Fruit fly (Drosophila melanogaster) Kc167 (cell line): Measurements from ENCODE around the gene CG45002.
A peak's percentile ranks its signal among the peaks of the same experiment; 100 is the strongest.

ENCODE experiments used
- Myc ChIP-seq: fragments of >200 bp; optimal IDR thresholded peaks from 2 replicates; lab custom pipeline; 2017; ENCODE audit warnings: missing external identifiers
- Sin3A ChIP-seq: fragments of >200 bp; optimal IDR thresholded peaks from 2 replicates; lab custom pipeline; 2018; ENCODE audit warnings: missing external identifiers
- h ChIP-seq: fragments of >200 bp; optimal IDR thresholded peaks from 3 replicates; lab custom pipeline; 2018; ENCODE audit warnings: missing external identifiers
- insv ChIP-seq: fragments of >200 bp; optimal IDR thresholded peaks from 3 replicates; lab custom pipeline; 2018; ENCODE audit warnings: missing external identifiers
- psq ChIP-seq: fragments of >200 bp; optimal IDR thresholded peaks from 2 replicates; lab custom pipeline; 2017; ENCODE audit warnings: missing external identifiers
- ttk ChIP-seq: sonication (Bioruptor generic); optimal IDR thresholded peaks from 2 replicates; lab custom pipeline; 2017; ENCODE audit warnings: missing external identifiers

dm6 chrX:16967415-16967814 is 99.1 kb downstream of the CG45002 start:
- TF ChIP-seq psq (lab: Kevin White, UChicago) (no peak), insv (no peak), h (lab: Kevin White, UChicago) (peak; percentile 85), ttk (lab: Kevin White, UChicago) (no peak), Sin3A (lab: Kevin White, UChicago) (no peak), Myc (lab: Kevin White, UChicago) (no peak)
